Fruit fly (Drosophila melanogaster) whole organism: Measurements from ENCODE around the gene Mst57Da.

Source experiments
- CG8478 ChIP-seq: fragments of >200 bp; optimal IDR thresholded peaks from 2 replicates; lab custom pipeline; 2018; ENCODE audit warnings: inconsistent platforms
- pan ChIP-seq: fragments of >200 bp; optimal IDR thresholded peaks from 2 replicates; lab custom pipeline; 2017
- psq ChIP-seq: fragments of >200 bp; optimal IDR thresholded peaks from 2 replicates; lab custom pipeline; 2017
- usp ChIP-seq: fragments of >200 bp; optimal IDR thresholded peaks from 2 replicates; lab custom pipeline; 2017; ENCODE audit warnings: missing biosample characterization, missing genetic modification characterization, mixed read lengths

DNA sequence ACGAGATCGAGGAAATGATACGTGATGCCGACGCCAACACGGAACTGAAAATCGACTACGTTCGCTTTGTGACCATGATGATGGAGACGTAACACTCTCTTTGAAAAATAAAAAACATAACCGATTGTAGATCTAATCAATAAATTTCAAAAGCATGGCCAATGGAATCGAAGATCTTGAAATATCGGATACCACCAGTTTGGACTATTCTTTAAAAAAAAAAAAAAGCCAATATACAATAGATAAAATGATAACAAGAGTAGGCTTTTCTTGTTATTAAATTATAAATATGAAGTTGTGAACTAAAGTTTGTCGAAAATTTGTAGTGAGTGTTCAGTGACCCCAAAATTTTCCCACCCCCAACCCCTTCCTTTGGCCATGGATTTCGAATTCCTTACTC, 20.1 kb downstream of the Mst57Da start, which contains the start of the genes Acam and CG17770:
- no peak for TF ChIP-seq psq (lab: Kevin White, UChicago)
- TF ChIP-seq pan (lab: Kevin White, UChicago): no peak
- no peak for TF ChIP-seq CG8478
- TF ChIP-seq usp (GFP tag; lab: Kevin White, UChicago): no peak
